Fruit fly (Drosophila melanogaster) whole organism, embryonic: ENCODE measurements around the gene CG34148.

Source experiments
- Aef1 ChIP-seq: fragments of 200-800 bp; sonication (Bioruptor generic); IDR thresholded peaks from 3 replicates; pipeline ENCODE4 v1.3.6; 2022; ENCODE audit warnings: missing biosample characterization, missing genetic modification characterization
- Atf-2 ChIP-seq: fragments of 200-800 bp; sonication (Bioruptor generic); optimal IDR thresholded peaks from 2 replicates; lab custom pipeline; 2016; ENCODE audit warnings: missing biosample characterization, missing genetic modification characterization
- BEAF-32 ChIP-seq: fragments of 200-800 bp; sonication (Bioruptor generic); optimal IDR thresholded peaks from 3 replicates; lab custom pipeline; 2017; ENCODE audit warnings: missing biosample characterization, missing genetic modification characterization, mild to moderate bottlenecking, moderate library complexity, missing genetic modification reagents
- CG10431 ChIP-seq: fragments of 200-800 bp; sonication (Bioruptor generic); optimal IDR thresholded peaks from 3 replicates; lab custom pipeline; 2018; ENCODE audit warnings: missing biosample characterization, mild to moderate bottlenecking, missing genetic modification characterization
- CG10462 ChIP-seq: fragments of 200-800 bp; sonication (Bioruptor generic); optimal IDR thresholded peaks from 2 replicates; lab custom pipeline; 2016; ENCODE audit warnings: missing biosample characterization, missing genetic modification characterization
- CG10543 ChIP-seq: fragments of 200-800 bp; sonication (Bioruptor generic); optimal IDR thresholded peaks from 3 replicates; lab custom pipeline; 2017; ENCODE audit warnings: missing biosample characterization, mild to moderate bottlenecking, missing genetic modification characterization, moderate library complexity
- CG10979 ChIP-seq: fragments of 200-800 bp; sonication (Bioruptor generic); optimal IDR thresholded peaks from 2 replicates; lab custom pipeline; 2018; ENCODE audit warnings: missing biosample characterization, mild to moderate bottlenecking, missing genetic modification characterization, moderate library complexity
- CG11723 ChIP-seq: fragments of 200-800 bp; sonication (Bioruptor generic); optimal IDR thresholded peaks from 2 replicates; lab custom pipeline; 2017; ENCODE audit warnings: missing biosample characterization, mild to moderate bottlenecking, missing genetic modification characterization
- CG12071 ChIP-seq: fragments of 200-800 bp; sonication (Bioruptor generic); optimal IDR thresholded peaks from 3 replicates; lab custom pipeline; 2018; ENCODE audit warnings: missing biosample characterization, mild to moderate bottlenecking, missing genetic modification characterization
- CG13894 ChIP-seq: fragments of 200-800 bp; sonication (Bioruptor generic); optimal IDR thresholded peaks from 3 replicates; lab custom pipeline; 2018; ENCODE audit warnings: missing biosample characterization, mild to moderate bottlenecking, missing genetic modification characterization, moderate library complexity
- CG14441 ChIP-seq: fragments of 200-800 bp; sonication (Bioruptor generic); IDR thresholded peaks from 2 replicates; pipeline ENCODE4 v1.3.6; 2022; ENCODE audit warnings: missing biosample characterization, missing genetic modification characterization
- CG16815 ChIP-seq: fragments of 200-800 bp; sonication (Bioruptor generic); optimal IDR thresholded peaks from 3 replicates; lab custom pipeline; 2017; ENCODE audit warnings: missing biosample characterization, mild to moderate bottlenecking, missing genetic modification characterization
- CG17385 ChIP-seq: fragments of 200-800 bp; sonication (Bioruptor generic); optimal IDR thresholded peaks from 3 replicates; lab custom pipeline; 2018; ENCODE audit warnings: missing biosample characterization, mild to moderate bottlenecking, missing genetic modification characterization
- CG17612 ChIP-seq: fragments of 200-800 bp; sonication (Bioruptor generic); IDR thresholded peaks from 2 replicates; pipeline ENCODE4 v1.3.6; 2022; ENCODE audit warnings: missing biosample characterization, missing genetic modification characterization
- CG17802 ChIP-seq: fragments of 200-800 bp; sonication (Bioruptor generic); optimal IDR thresholded peaks from 2 replicates; lab custom pipeline; 2018; ENCODE audit warnings: missing biosample characterization, mild to moderate bottlenecking, missing genetic modification characterization, moderate library complexity
- CG18476 ChIP-seq: fragments of 200-800 bp; sonication (Bioruptor generic); optimal IDR thresholded peaks from 2 replicates; lab custom pipeline; 2016; ENCODE audit warnings: missing biosample characterization, mild to moderate bottlenecking, missing genetic modification characterization
- CG18599 ChIP-seq: fragments of 200-800 bp; sonication (Bioruptor generic); optimal IDR thresholded peaks from 3 replicates; lab custom pipeline; 2017; ENCODE audit warnings: missing biosample characterization, missing genetic modification characterization, mild to moderate bottlenecking, moderate library complexity, missing genetic modification reagents
- CG2120 ChIP-seq: fragments of 200-800 bp; sonication (Bioruptor generic); optimal IDR thresholded peaks from 3 replicates; lab custom pipeline; 2016; ENCODE audit warnings: missing biosample characterization, missing genetic modification characterization
- CG30403 ChIP-seq: fragments of 200-800 bp; sonication (Bioruptor generic); optimal IDR thresholded peaks from 3 replicates; lab custom pipeline; 2016; ENCODE audit warnings: missing biosample characterization, missing genetic modification characterization
- CG34422 ChIP-seq: fragments of 200-800 bp; sonication (Bioruptor generic); IDR thresholded peaks from 3 replicates; pipeline ENCODE4 v1.3.6; 2022; ENCODE audit warnings: missing biosample characterization, missing genetic modification characterization
- CG3726 ChIP-seq: fragments of 200-800 bp; sonication (Bioruptor generic); IDR thresholded peaks from 3 replicates; pipeline ENCODE4, ENCODE4 v1.3.6; 2022; ENCODE audit warnings: missing biosample characterization, missing genetic modification characterization
- CG3995 ChIP-seq: fragments of 200-800 bp; sonication (Bioruptor generic); optimal IDR thresholded peaks from 3 replicates; lab custom pipeline; 2016; ENCODE audit warnings: missing biosample characterization, missing genetic modification characterization
- CG4820 ChIP-seq: fragments of 200-800 bp; sonication (Bioruptor generic); optimal IDR thresholded peaks from 3 replicates; lab custom pipeline; 2016; ENCODE audit warnings: missing biosample characterization, missing genetic modification characterization
- CG6813 ChIP-seq: fragments of 200-800 bp; sonication (Bioruptor generic); optimal IDR thresholded peaks from 2 replicates; lab custom pipeline; 2017; ENCODE audit warnings: missing biosample characterization, missing genetic modification characterization, mild to moderate bottlenecking, moderate library complexity, missing genetic modification reagents
- CG7372 ChIP-seq: fragments of 200-800 bp; sonication (Bioruptor generic); IDR thresholded peaks from 2 replicates; pipeline ENCODE4 v1.3.6; 2022; ENCODE audit warnings: missing biosample characterization, missing genetic modification characterization
- CG7839 ChIP-seq: fragments of 200-800 bp; sonication (Bioruptor generic); optimal IDR thresholded peaks from 3 replicates; lab custom pipeline; 2018; ENCODE audit warnings: missing biosample characterization, mild to moderate bottlenecking, missing genetic modification characterization, moderate library complexity
- CG9215 ChIP-seq: fragments of 200-800 bp; sonication (Bioruptor generic); IDR thresholded peaks from 2 replicates; pipeline ENCODE4 v1.3.6; 2022; ENCODE audit warnings: missing biosample characterization, missing genetic modification characterization
- Doc3 ChIP-seq: fragments of 200-800 bp; sonication (Bioruptor generic); IDR thresholded peaks from 3 replicates; pipeline ENCODE4 v1.3.6; 2022; ENCODE audit warnings: missing biosample characterization, missing genetic modification characterization; ENCODE audit not compliant: partially characterized antibody
- HLHmδ ChIP-seq: fragments of 200-800 bp; sonication (Bioruptor generic); optimal IDR thresholded peaks from 2 replicates; lab custom pipeline; 2018; ENCODE audit warnings: missing biosample characterization, mild to moderate bottlenecking, missing genetic modification characterization, moderate library complexity
- Jarid2 ChIP-seq: fragments of 200-800 bp; sonication (Bioruptor generic); optimal IDR thresholded peaks from 3 replicates; lab custom pipeline; 2017; ENCODE audit warnings: mild to moderate bottlenecking, missing biosample characterization, missing genetic modification reagents, missing genetic modification characterization
- Lim3 ChIP-seq: fragments of 200-800 bp; sonication (Bioruptor generic); IDR thresholded peaks from 2 replicates; pipeline ENCODE4 v1.3.6; 2022; ENCODE audit warnings: missing biosample characterization, missing genetic modification characterization
- Mad ChIP-seq: fragments of 200-800 bp; sonication (Bioruptor generic); optimal IDR thresholded peaks from 2 replicates; lab custom pipeline; 2016; ENCODE audit warnings: missing biosample characterization, missing genetic modification characterization
- Neu2 ChIP-seq: fragments of 200-800 bp; sonication (Bioruptor generic); optimal IDR thresholded peaks from 3 replicates; lab custom pipeline; 2016; ENCODE audit warnings: missing biosample characterization, missing genetic modification characterization, borderline replicate concordance
- bbx ChIP-seq: fragments of 200-800 bp; sonication (Bioruptor generic); IDR thresholded peaks from 2 replicates; pipeline ENCODE4 v1.3.6; 2022; ENCODE audit warnings: missing biosample characterization, missing genetic modification characterization; ENCODE audit not compliant: partially characterized antibody
- da ChIP-seq: fragments of 200-800 bp; sonication (Bioruptor generic); optimal IDR thresholded peaks from 2 replicates; lab custom pipeline; 2016; ENCODE audit warnings: missing biosample characterization, missing genetic modification characterization
- grau ChIP-seq: fragments of 200-800 bp; optimal IDR thresholded peaks from 3 replicates; lab custom pipeline; 2019; ENCODE audit warnings: missing biosample characterization, mild to moderate bottlenecking, missing genetic modification characterization, moderate library complexity
- grn ChIP-seq: fragments of 200-800 bp; sonication (Bioruptor generic); optimal IDR thresholded peaks from 3 replicates; lab custom pipeline; 2017; ENCODE audit warnings: missing biosample characterization, missing genetic modification characterization
- gro ChIP-seq: fragments of 200-800 bp; sonication (Bioruptor generic); optimal IDR thresholded peaks from 2 replicates; lab custom pipeline; 2016; ENCODE audit warnings: missing biosample characterization, missing genetic modification characterization
- klu ChIP-seq: fragments of 200-800 bp; sonication (Bioruptor generic); IDR thresholded peaks from 2 replicates; pipeline ENCODE4 v1.3.6; 2022; ENCODE audit warnings: missing biosample characterization, missing genetic modification characterization
- phol ChIP-seq: fragments of 200-800 bp; sonication (Bioruptor generic); optimal IDR thresholded peaks from 3 replicates; lab custom pipeline; 2018; ENCODE audit warnings: missing biosample characterization, mild to moderate bottlenecking, missing genetic modification characterization, moderate library complexity
- pros ChIP-seq: fragments of 200-800 bp; sonication (Bioruptor generic); optimal IDR thresholded peaks from 3 replicates; lab custom pipeline; 2019; ENCODE audit warnings: missing biosample characterization, mild to moderate bottlenecking, missing genetic modification characterization, moderate library complexity
- ranshi ChIP-seq: fragments of 200-800 bp; sonication (Bioruptor generic); IDR thresholded peaks from 2 replicates; pipeline ENCODE4 v1.3.6; 2022; ENCODE audit warnings: missing biosample characterization, missing genetic modification characterization
- rib ChIP-seq: fragments of 200-800 bp; sonication (Bioruptor generic); IDR thresholded peaks from 2 replicates; pipeline ENCODE4 v1.3.6; 2022; ENCODE audit warnings: missing biosample characterization, missing genetic modification characterization
- row ChIP-seq: fragments of 200-800 bp; sonication (Bioruptor generic); IDR thresholded peaks from 3 replicates; pipeline ENCODE4 v1.3.6; 2022; ENCODE audit warnings: missing biosample characterization, missing genetic modification characterization
- salm ChIP-seq: fragments of 200-800 bp; sonication (Bioruptor generic); optimal IDR thresholded peaks from 2 replicates; lab custom pipeline; 2018; ENCODE audit warnings: missing biosample characterization, mild to moderate bottlenecking, missing genetic modification characterization
- sc ChIP-seq, 3 experiments: fragments of >200 bp in 2 of 3; fragments of 200-800 bp in 1 of 3; sonication (Bioruptor generic) in 1 of 3; optimal IDR thresholded peaks; 2 replicates in 2 of 3; 3 replicates in 1 of 3; lab custom pipeline; 2017; ENCODE audit warnings: mild to moderate bottlenecking in 1 of 3, missing biosample characterization in 1 of 3, missing genetic modification characterization in 1 of 3, missing genetic modification reagents in 1 of 3
- sens ChIP-seq: fragments of 200-800 bp; sonication (Bioruptor generic); peaks from one replicate; lab custom pipeline; 2016; ENCODE audit warnings: missing biosample characterization, missing genetic modification characterization
- sna ChIP-seq: fragments of 200-800 bp; sonication (Bioruptor generic); IDR thresholded peaks from 2 replicates; pipeline ENCODE4 v1.3.6; 2022; ENCODE audit warnings: missing biosample characterization, missing genetic modification characterization; ENCODE audit not compliant: partially characterized antibody
- sob ChIP-seq: fragments of 200-800 bp; sonication (Bioruptor generic); IDR thresholded peaks from 2 replicates; pipeline ENCODE4 v1.3.6; 2022; ENCODE audit warnings: missing biosample characterization, missing genetic modification characterization
- vnd ChIP-seq: fragments of 200-800 bp; sonication (Bioruptor generic); IDR thresholded peaks from 3 replicates; pipeline ENCODE4 v1.3.6; 2022; ENCODE audit warnings: missing biosample characterization, missing genetic modification characterization; ENCODE audit not compliant: partially characterized antibody

The CG34148 gene

DNA sequence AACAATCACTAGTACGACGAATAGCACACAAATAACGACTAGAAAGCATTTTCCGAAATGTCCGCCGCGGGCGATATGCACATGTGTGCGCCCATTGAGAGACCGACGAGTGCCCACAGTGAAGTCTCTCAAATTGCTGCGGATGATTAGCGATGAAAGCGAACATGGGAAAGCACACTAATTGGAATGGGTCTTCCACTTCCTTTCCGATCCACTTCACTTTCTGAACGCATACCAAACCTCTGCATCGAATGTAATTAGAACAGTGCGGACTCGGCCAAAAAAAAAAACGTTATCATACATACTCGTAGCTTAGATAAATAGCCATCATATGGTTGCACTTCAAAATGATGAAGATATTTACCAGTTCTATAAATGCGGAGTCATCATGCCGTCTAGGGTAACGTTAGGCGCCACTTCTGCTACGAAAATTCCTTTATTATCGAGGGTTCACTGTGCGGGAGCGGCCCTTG is 28.5 kb downstream of the CG34148 start (continued):
- TF ChIP-seq sna (no peak), vnd (no peak), Atf-2 (peak; percentile 0), Lim3 (GFP tag; lab: Robert Waterston, UW) (no peak), CG7372 (GFP tag; lab: Robert Waterston, UW) (no peak), CG3995 (no peak), CG13894 (tag; lab: Kevin White, UChicago) (no peak), salm (tag; lab: Kevin White, UChicago) (no peak), gro (GFP tag; lab: Kevin White, UChicago) (no peak), CG30403 (peak; percentile 7), row (GFP tag; lab: Robert Waterston, UW) (peak; percentile 74), CG2120 (GFP tag; lab: Kevin White, UChicago) (peak; percentile 4), CG34422 (GFP tag; lab: Robert Waterston, UW) (no peak; the same call in 1 of the 3 replicates), CG10462 (GFP tag; lab: Kevin White, UChicago) (peak; percentile 3), CG7839 (tag; lab: Kevin White, UChicago) (peak; percentile 45), Mad (GFP tag; lab: Kevin White, UChicago) (no peak), CG12071 (no peak), CG6813 (GFP tag; lab: Kevin White, UChicago) (no peak), CG17385 (GFP tag; lab: Kevin White, UChicago) (peak; percentile 57), HLHmδ (GFP tag; lab: Kevin White, UChicago) (no peak), CG18476 (GFP tag; lab: Kevin White, UChicago) (no peak), CG10431 (GFP tag; lab: Kevin White, UChicago) (peak; percentile 3), da (GFP tag; lab: Kevin White, UChicago) (peak; percentile 0), grn (peak; percentile 6), CG11723 (GFP tag; lab: Kevin White, UChicago) (peak; percentile 3), CG10543 (GFP tag; lab: Kevin White, UChicago) (no peak), CG16815 (GFP tag; lab: Kevin White, UChicago) (peak; percentile 47), Neu2 (GFP tag; lab: Kevin White, UChicago) (no peak), phol (peak; percentile 43), bbx (GFP tag; lab: Robert Waterston, UW) (no peak), sc (optimal IDR thresholded peaks at IDR 0.05; lab: Kevin White, UChicago) (no peak), sc (GFP tag; optimal IDR thresholded peaks at IDR 0.05; lab: Kevin White, UChicago) (no peak), sob (GFP tag; lab: Robert Waterston, UW) (peak; percentile 53; the same call in 1 of the 2 replicates), CG14441 (GFP tag; lab: Robert Waterston, UW) (no peak), BEAF-32 (GFP tag; lab: Kevin White, UChicago) (no peak), pros (GFP tag; lab: Kevin White, UChicago) (peak; percentile 51), Aef1 (GFP tag; lab: Robert Waterston, UW) (no peak), Jarid2 (no peak), CG3726 (GFP tag; lab: Robert Waterston, UW) (no peak), CG18599 (GFP tag; lab: Kevin White, UChicago) (peak; percentile 17), klu (no peak), ranshi (no peak), sens (peak; percentile 93), grau (tag; lab: Kevin White, UChicago) (peak; percentile 95), CG17612 (GFP tag; lab: Robert Waterston, UW) (no peak), CG17802 (tag; lab: Kevin White, UChicago) (no peak), Doc3 (GFP tag; lab: Robert Waterston, UW) (no peak), CG9215 (GFP tag; lab: Robert Waterston, UW) (no peak), CG10979 (tag; lab: Kevin White, UChicago) (peak; percentile 41), rib (GFP tag; lab: Robert Waterston, UW) (peak; percentile 33; the same call in 1 of the 2 replicates), CG4820 (peak; percentile 32)
